Worm (Caenorhabditis elegans) whole organism, early embryonic: ENCODE data around the gene F13E9.19.

Experiments used
- B0310.2 ChIP-seq: sonication (generic microtip); optimal IDR thresholded peaks from 2 replicates; lab custom pipeline; 2016; ENCODE audit warnings: mild to moderate bottlenecking, missing genetic modification characterization, missing compliant biosample characterization
- F13C5.2 ChIP-seq: sonication (generic microtip); optimal IDR thresholded peaks from 2 replicates; lab custom pipeline; 2017; ENCODE audit warnings: mild to moderate bottlenecking, missing genetic modification characterization, inconsistent platforms, missing compliant biosample characterization
- aly-1 ChIP-seq: sonication (generic microtip); optimal IDR thresholded peaks from 2 replicates; lab custom pipeline; 2016; ENCODE audit warnings: missing genetic modification characterization, missing compliant biosample characterization
- ama-1 ChIP-seq: fragments of 150-350 bp; optimal IDR thresholded peaks from 2 replicates; lab custom pipeline; 2014
- ceh-13 ChIP-seq: fragments of 200-800 bp; sonication (Bioruptor generic); optimal IDR thresholded peaks from 2 replicates; lab custom pipeline; 2018; ENCODE audit warnings: mild to moderate bottlenecking, missing genetic modification characterization, missing compliant biosample characterization
- ceh-36 ChIP-seq: sonication (generic microtip); optimal IDR thresholded peaks from 2 replicates; lab custom pipeline; 2016; ENCODE audit warnings: missing genetic modification characterization, inconsistent platforms, missing compliant biosample characterization
- ets-7 ChIP-seq: sonication (generic microtip); optimal IDR thresholded peaks from 2 replicates; lab custom pipeline; 2016; ENCODE audit warnings: missing genotype, missing genetic modification characterization, missing compliant biosample characterization
- flt-1 ChIP-seq: fragments of 200-800 bp; sonication (Bioruptor generic); IDR thresholded peaks from 2 replicates; pipeline ENCODE4 v1.3.6; 2022; ENCODE audit warnings: missing genetic modification characterization, missing compliant biosample characterization
- hmbx-1 ChIP-seq: sonication (generic microtip); optimal IDR thresholded peaks from 2 replicates; lab custom pipeline; 2016; ENCODE audit warnings: mild to moderate bottlenecking, missing genetic modification characterization, missing compliant biosample characterization
- hmg-4 ChIP-seq: fragments of 200-800 bp; sonication (Bioruptor generic); optimal IDR thresholded peaks from 2 replicates; lab custom pipeline; 2018; ENCODE audit warnings: mild to moderate bottlenecking, missing genetic modification characterization, missing compliant biosample characterization
- hnd-1 ChIP-seq: sonication (generic microtip); optimal IDR thresholded peaks from 2 replicates; lab custom pipeline; 2016; ENCODE audit warnings: missing genetic modification characterization, missing compliant biosample characterization
- pes-1 ChIP-seq: fragments of 200-800 bp; sonication (Bioruptor generic); IDR thresholded peaks from 2 replicates; pipeline ENCODE4 v1.3.6; 2022; ENCODE audit warnings: missing genetic modification reagents, missing genetic modification characterization, missing compliant biosample characterization
- scrt-1 ChIP-seq: fragments of 200-800 bp; sonication (Bioruptor generic); IDR thresholded peaks from 2 replicates; pipeline ENCODE4 v1.3.6; 2022; ENCODE audit warnings: missing genetic modification characterization, missing compliant biosample characterization
- sea-1 ChIP-seq: fragments of 200-800 bp; sonication (Bioruptor generic); conservative IDR thresholded peaks from 2 replicates; pipeline ENCODE4 v1.3.6; 2022; ENCODE audit warnings: missing genetic modification characterization, missing compliant biosample characterization
- tbx-11 ChIP-seq: fragments of 200-800 bp; sonication (Bioruptor generic); IDR thresholded peaks from 2 replicates; pipeline ENCODE4 v1.3.6; 2022; ENCODE audit warnings: missing genetic modification characterization, missing compliant biosample characterization
- tbx-37 ChIP-seq: fragments of 200-800 bp; sonication (Bioruptor generic); conservative IDR thresholded peaks from 2 replicates; pipeline ENCODE4 v1.3.6; 2022; ENCODE audit warnings: missing genetic modification reagents, missing genetic modification characterization, missing compliant biosample characterization
- tra-4 ChIP-seq: sonication (generic microtip); optimal IDR thresholded peaks from 2 replicates; lab custom pipeline; 2017; ENCODE audit warnings: missing genetic modification characterization, missing compliant biosample characterization

The F13E9.19 gene

ce11 chrIV:10899091-10899490, at the start of gene F13E9.19, which contains the start of gene F13E9.9:
Gene F13E9.19, plus strand, starts transcription at chrIV:10899406.
Gene F13E9.9, minus strand, starts transcription at chrIV:10899191.
- TF ChIP-seq hmbx-1 (tag; lab: Kevin White, UChicago) (no peak), scrt-1 (no peak), tbx-37 (no peak), hnd-1 (tag; lab: Kevin White, UChicago) (no peak), aly-1 (tag; lab: Kevin White, UChicago) (no peak), flt-1 (no peak)

ce11 chrIV:10851136-10851535, 48.1 kb upstream of the F13E9.19 start:
- TF ChIP-seq scrt-1: no peak
- no peak for TF ChIP-seq tra-4 (tag; lab: Kevin White, UChicago)
- no peak for TF ChIP-seq sea-1 (GFP tag; lab: Robert Waterston, UW)
- no peak for TF ChIP-seq tbx-37
- TF ChIP-seq B0310.2 (tag; lab: Kevin White, UChicago): no peak
- TF ChIP-seq ama-1 (lab: Kevin White, UChicago): no peak
- TF ChIP-seq pes-1 (GFP tag; lab: Robert Waterston, UW): no peak
- TF ChIP-seq tbx-11 (GFP tag; lab: Robert Waterston, UW): no peak
- no peak for TF ChIP-seq ceh-36 (tag; lab: Kevin White, UChicago)
- TF ChIP-seq ceh-13: no peak
- no peak for TF ChIP-seq ets-7
- no peak for TF ChIP-seq hmbx-1 (tag; lab: Kevin White, UChicago)

DNA sequence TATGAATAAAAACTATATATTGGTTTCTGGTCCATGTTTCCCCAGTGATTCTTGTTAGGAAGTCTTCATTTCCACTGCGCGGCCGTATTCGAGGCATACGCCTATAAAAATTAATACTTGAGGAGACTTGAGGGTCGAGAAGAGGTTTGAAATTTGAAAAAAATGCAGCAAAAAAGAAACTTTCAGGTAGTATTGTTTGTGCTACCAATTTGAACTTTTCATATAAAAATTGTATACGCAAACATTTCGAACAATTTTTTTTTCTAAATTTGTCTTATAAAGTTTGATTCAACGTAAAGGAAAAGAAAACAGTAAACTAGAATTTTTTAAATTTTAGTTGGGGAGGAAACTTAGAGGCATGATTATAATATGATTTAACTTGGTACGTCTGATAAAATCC, 47.4 kb upstream of the F13E9.19 start, which contains the start of gene T11G6.4:
Gene T11G6.4, minus strand, starts transcription at position 101 of the 400 bp plus-strand sequence.
- TF ChIP-seq flt-1: no peak
- no peak for TF ChIP-seq sea-1 (GFP tag; lab: Robert Waterston, UW)
- TF ChIP-seq hnd-1 (tag; lab: Kevin White, UChicago): no peak
- no peak for TF ChIP-seq B0310.2 (tag; lab: Kevin White, UChicago)
- no peak for TF ChIP-seq tbx-11 (GFP tag; lab: Robert Waterston, UW)
- TF ChIP-seq ceh-13: no peak
- no peak for TF ChIP-seq tra-4 (tag; lab: Kevin White, UChicago)
- no peak for TF ChIP-seq ets-7
- TF ChIP-seq pes-1 (GFP tag; lab: Robert Waterston, UW): no peak
- TF ChIP-seq hmg-4: no peak
- TF ChIP-seq ceh-36 (tag; lab: Kevin White, UChicago): no peak
- no peak for TF ChIP-seq aly-1 (tag; lab: Kevin White, UChicago)

DNA sequence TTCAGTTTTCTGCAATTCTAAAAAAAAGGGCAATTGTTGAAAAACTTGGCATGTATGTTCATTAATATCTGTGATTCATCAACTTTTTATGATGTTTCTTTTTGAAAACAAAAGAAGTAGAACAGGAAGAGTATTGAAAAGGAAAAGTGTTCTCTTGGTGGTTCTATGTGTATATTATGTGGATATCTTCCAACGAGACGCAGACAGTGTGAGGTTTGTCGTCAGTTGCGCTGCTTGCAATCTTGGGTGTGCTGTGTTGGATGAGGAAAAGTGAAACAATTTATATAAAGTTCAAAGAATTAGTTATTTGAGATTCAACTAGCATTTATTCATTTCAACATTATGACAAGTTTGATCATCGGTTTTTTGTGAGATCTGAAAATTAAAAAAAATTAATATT, 46.8 kb upstream of the F13E9.19 start:
- no peak for TF ChIP-seq aly-1 (tag; lab: Kevin White, UChicago)
- TF ChIP-seq B0310.2 (tag; lab: Kevin White, UChicago): no peak
- no peak for TF ChIP-seq sea-1 (GFP tag; lab: Robert Waterston, UW)
- TF ChIP-seq scrt-1: no peak
- TF ChIP-seq flt-1: no peak
- no peak for TF ChIP-seq ets-7
- TF ChIP-seq hmbx-1 (tag; lab: Kevin White, UChicago): no peak
- no peak for TF ChIP-seq tra-4 (tag; lab: Kevin White, UChicago)
- TF ChIP-seq tbx-37: no peak
- TF ChIP-seq hnd-1 (tag; lab: Kevin White, UChicago): no peak
- TF ChIP-seq tbx-11 (GFP tag; lab: Robert Waterston, UW): no peak
- TF ChIP-seq ceh-36 (tag; lab: Kevin White, UChicago): no peak
- TF ChIP-seq hmg-4: no peak
- no peak for TF ChIP-seq ceh-13

ce11 chrIV:10854042-10854441, 45.2 kb upstream of the F13E9.19 start:
- no peak for TF ChIP-seq tra-4 (tag; lab: Kevin White, UChicago)
- TF ChIP-seq tbx-11 (GFP tag; lab: Robert Waterston, UW): no peak
- TF ChIP-seq F13C5.2 (tag; lab: Kevin White, UChicago): no peak
- no peak for TF ChIP-seq scrt-1
- TF ChIP-seq sea-1 (GFP tag; lab: Robert Waterston, UW): no peak
- TF ChIP-seq hmg-4: no peak
- TF ChIP-seq pes-1 (GFP tag; lab: Robert Waterston, UW): no peak
- no peak for TF ChIP-seq aly-1 (tag; lab: Kevin White, UChicago)
- no peak for TF ChIP-seq tbx-37
- no peak for TF ChIP-seq ets-7
- TF ChIP-seq flt-1: no peak
- no peak for TF ChIP-seq hmbx-1 (tag; lab: Kevin White, UChicago)
- TF ChIP-seq ceh-13: no peak
- no peak for TF ChIP-seq ceh-36 (tag; lab: Kevin White, UChicago)
- TF ChIP-seq ama-1 (lab: Kevin White, UChicago): no peak
- no peak for TF ChIP-seq hnd-1 (tag; lab: Kevin White, UChicago)
- TF ChIP-seq B0310.2 (tag; lab: Kevin White, UChicago): no peak

ce11 chrIV:10855049-10855448, 44.2 kb upstream of the F13E9.19 start, which contains the start of gene T11G6.3:
Gene T11G6.3, minus strand, starts transcription at chrIV:10855237.
- TF ChIP-seq F13C5.2 (tag; lab: Kevin White, UChicago) (no peak), ceh-36 (tag; lab: Kevin White, UChicago) (no peak), tra-4 (tag; lab: Kevin White, UChicago) (no peak), ets-7 (no peak), hmbx-1 (tag; lab: Kevin White, UChicago) (no peak), sea-1 (GFP tag; lab: Robert Waterston, UW) (no peak), aly-1 (tag; lab: Kevin White, UChicago) (no peak), scrt-1 (no peak), hmg-4 (no peak)

ce11 chrIV:10855946-10856345, 43.3 kb upstream of the F13E9.19 start:
- TF ChIP-seq sea-1 (GFP tag; lab: Robert Waterston, UW): no peak
- TF ChIP-seq tbx-37: no peak
- TF ChIP-seq ceh-36 (tag; lab: Kevin White, UChicago): no peak
- TF ChIP-seq ama-1 (lab: Kevin White, UChicago): no peak
- TF ChIP-seq F13C5.2 (tag; lab: Kevin White, UChicago): no peak
- TF ChIP-seq scrt-1: no peak
- TF ChIP-seq ets-7: no peak
- TF ChIP-seq flt-1: no peak
- no peak for TF ChIP-seq hmg-4
- no peak for TF ChIP-seq B0310.2 (tag; lab: Kevin White, UChicago)
- TF ChIP-seq tbx-11 (GFP tag; lab: Robert Waterston, UW): no peak
